Worm (Caenorhabditis elegans): ENCODE data around the gene fbxa-35.

DNA sequence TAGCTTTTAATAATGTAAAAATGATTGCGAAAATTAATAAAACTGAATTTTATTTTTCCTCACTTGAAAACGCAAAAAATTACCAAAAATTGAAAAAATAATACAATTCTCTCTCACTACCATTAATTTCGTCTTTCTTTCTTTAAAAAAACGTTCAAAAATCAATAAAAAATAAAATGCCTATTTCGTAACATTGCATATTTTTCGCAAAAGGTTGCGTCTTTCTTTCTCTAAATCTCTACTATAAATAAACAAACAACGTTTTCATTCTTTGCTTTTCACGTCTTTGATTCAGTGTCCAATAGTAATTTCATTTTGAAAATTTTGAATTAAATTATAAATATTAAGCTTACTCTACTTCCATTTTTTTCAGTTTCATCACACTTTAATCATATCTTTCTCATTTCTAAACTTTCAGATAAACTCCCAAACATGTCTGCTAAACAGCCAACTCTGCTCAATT, 10.9 kb upstream of the fbxa-35 start, which contains the start of gene fbxa-37:
- TF ChIP-seq lin-11 (tag; optimal IDR thresholded peaks at IDR 0.05): no peak
- TF ChIP-seq unc-86 (tag; optimal IDR thresholded peaks at IDR 0.05): no peak
- no peak for TF ChIP-seq ceh-48 (tag; optimal IDR thresholded peaks at IDR 0.05)
- no peak for TF ChIP-seq dve-1 (tag; optimal IDR thresholded peaks at IDR 0.05)
- TF ChIP-seq hlh-30 (tag; optimal IDR thresholded peaks at IDR 0.05; ENCODE audit: insufficient read depth): no peak
- TF ChIP-seq pqm-1 (tag; optimal IDR thresholded peaks at IDR 0.05): no peak
- TF ChIP-seq ceh-9 (tag; optimal IDR thresholded peaks at IDR 0.05): no peak
- no peak for TF ChIP-seq tbx-2 (tag; optimal IDR thresholded peaks at IDR 0.05)

Data from whole organism, late embryonic.